Worm (Caenorhabditis elegans) whole organism, L4/young adult: ENCODE data around the gene fbxb-33.

ENCODE experiments used
- W03F9.2 ChIP-seq: fragments of 150-350 bp; optimal IDR thresholded peaks from 2 replicates; lab custom pipeline; 2014; ENCODE audit warnings: missing biosample characterization, missing genetic modification characterization
- dao-5 ChIP-seq: sonication (generic microtip); optimal IDR thresholded peaks from 2 replicates; lab custom pipeline; 2016; ENCODE audit warnings: missing genotype, missing genetic modification characterization, moderate library complexity, missing compliant biosample characterization
- him-1 ChIP-seq: sonication (generic microtip); optimal IDR thresholded peaks from 2 replicates; lab custom pipeline; 2016; ENCODE audit warnings: missing genotype, missing genetic modification reagents, missing genetic modification characterization, missing compliant biosample characterization

The fbxb-33 gene

ce11 chrII:3647111-3647510 is at the start of gene fbxb-33:
Gene fbxb-33 (plus strand): TSS chrII:3647411.
- TF ChIP-seq W03F9.2 (tag; lab: Kevin White, UChicago) = no peak
- TF ChIP-seq him-1 (tag; lab: Kevin White, UChicago) = no peak
- TF ChIP-seq dao-5 (tag; lab: Kevin White, UChicago) = no peak

ce11 chrII:3598721-3599120 is 48.5 kb upstream of the fbxb-33 start, which contains the start of gene Y49F6A.11:
Gene Y49F6A.11 (minus strand): TSS chrII:3598821.
- TF ChIP-seq W03F9.2 (tag; lab: Kevin White, UChicago) = no peak
- TF ChIP-seq dao-5 (tag; lab: Kevin White, UChicago) = no peak
- TF ChIP-seq him-1 (tag; lab: Kevin White, UChicago) = no peak

ce11 chrII:3604578-3604977 is 42.6 kb upstream of the fbxb-33 start:
- TF ChIP-seq dao-5 (tag; lab: Kevin White, UChicago) (no peak), W03F9.2 (tag; lab: Kevin White, UChicago) (no peak), him-1 (tag; lab: Kevin White, UChicago) (no peak)

- TF ChIP-seq W03F9.2 (tag; lab: Kevin White, UChicago) = no peak
- TF ChIP-seq dao-5 (tag; lab: Kevin White, UChicago) = no peak
Measured at ce11 chrII:3609764-3610163, 37.4 kb upstream of the fbxb-33 start, which contains the start of gene Y49F6A.5. Gene Y49F6A.5 (minus strand): TSS chrII:3609864.

ce11 chrII:3616615-3617014 is 30.6 kb upstream of the fbxb-33 start:
- no peak for TF ChIP-seq him-1 (tag; lab: Kevin White, UChicago)
- no peak for TF ChIP-seq dao-5 (tag; lab: Kevin White, UChicago)
- TF ChIP-seq W03F9.2 (tag; lab: Kevin White, UChicago) = no peak

- TF ChIP-seq him-1 (tag; lab: Kevin White, UChicago) = no peak
- no peak for TF ChIP-seq dao-5 (tag; lab: Kevin White, UChicago)
- no peak for TF ChIP-seq W03F9.2 (tag; lab: Kevin White, UChicago)
Measured at ce11 chrII:3617512-3617911, 29.7 kb upstream of the fbxb-33 start, which contains the start of gene F40E12.1. Gene F40E12.1 (plus strand): TSS chrII:3617812.

- TF ChIP-seq dao-5 (tag; lab: Kevin White, UChicago) = no peak
- TF ChIP-seq him-1 (tag; lab: Kevin White, UChicago) = no peak
- no peak for TF ChIP-seq W03F9.2 (tag; lab: Kevin White, UChicago)
Measured at ce11 chrII:3620862-3621261, 26.3 kb upstream of the fbxb-33 start.

ce11 chrII:3622014-3622413 is 25.2 kb upstream of the fbxb-33 start, which contains the start of gene M151.7:
Gene M151.7 (plus strand): TSS chrII:3622314.
- no peak for TF ChIP-seq him-1 (tag; lab: Kevin White, UChicago)
- no peak for TF ChIP-seq W03F9.2 (tag; lab: Kevin White, UChicago)
- no peak for TF ChIP-seq dao-5 (tag; lab: Kevin White, UChicago)

ce11 chrII:3626872-3627271 is 20.3 kb upstream of the fbxb-33 start, which contains the start of gene M151.3:
Gene M151.3 (plus strand): TSS chrII:3627172.
- no peak for TF ChIP-seq W03F9.2 (tag; lab: Kevin White, UChicago)

ce11 chrII:3630810-3631209 is 16.4 kb upstream of the fbxb-33 start, which contains the start of gene M151.2:
Gene M151.2 (plus strand): TSS chrII:3631110.
- TF ChIP-seq W03F9.2 (tag; lab: Kevin White, UChicago) (no peak), dao-5 (tag; lab: Kevin White, UChicago) (no peak), him-1 (tag; lab: Kevin White, UChicago) (no peak)

- TF ChIP-seq W03F9.2 (tag; lab: Kevin White, UChicago) = no peak
- TF ChIP-seq him-1 (tag; lab: Kevin White, UChicago) = no peak
- TF ChIP-seq dao-5 (tag; lab: Kevin White, UChicago) = no peak
Measured at ce11 chrII:3634765-3635164, 12.4 kb upstream of the fbxb-33 start.

- TF ChIP-seq W03F9.2 (tag; lab: Kevin White, UChicago) = no peak
- TF ChIP-seq him-1 (tag; lab: Kevin White, UChicago) = no peak
- TF ChIP-seq dao-5 (tag; lab: Kevin White, UChicago) = no peak
Measured at ce11 chrII:3639238-3639637, 8.0 kb upstream of the fbxb-33 start, which contains the start of gene fbxb-31. Gene fbxb-31 (minus strand): TSS chrII:3639338.

- no peak for TF ChIP-seq him-1 (tag; lab: Kevin White, UChicago)
- TF ChIP-seq W03F9.2 (tag; lab: Kevin White, UChicago) = no peak
- TF ChIP-seq dao-5 (tag; lab: Kevin White, UChicago) = no peak
Measured at ce11 chrII:3640197-3640596, 7.0 kb upstream of the fbxb-33 start, which contains the start of gene M151.10. Gene M151.10 (minus strand): TSS chrII:3640297.

- TF ChIP-seq him-1 (tag; lab: Kevin White, UChicago) = no peak
- TF ChIP-seq dao-5 (tag; lab: Kevin White, UChicago) = no peak
Measured at ce11 chrII:3641197-3641596, 6.0 kb upstream of the fbxb-33 start, which contains the start of gene M151.1. Gene M151.1 (plus strand): TSS chrII:3641497.
